Worm (Caenorhabditis elegans) whole organism, L4 larva: ENCODE measurements around the gene K03H6.5.

ENCODE experiments used
- D1046.2 ChIP-seq: fragments of 200-800 bp; sonication (Bioruptor generic); IDR thresholded peaks from 2 replicates; pipeline ENCODE4 v1.3.6; 2022; ENCODE audit warnings: missing genetic modification characterization, missing compliant biosample characterization
- F10B5.3 ChIP-seq: sonication (generic microtip); optimal IDR thresholded peaks from 2 replicates; lab custom pipeline; 2016; ENCODE audit warnings: mild to moderate bottlenecking, missing genetic modification characterization, missing compliant biosample characterization
- F49E8.2 ChIP-seq: sonication (generic microtip); optimal IDR thresholded peaks from 2 replicates; lab custom pipeline; 2016; ENCODE audit warnings: missing compliant biosample characterization, mild to moderate bottlenecking, missing genetic modification characterization, borderline replicate concordance
- R02D3.7 ChIP-seq: fragments of 150-350 bp; sonication (generic microtip); optimal IDR thresholded peaks from 3 replicates; lab custom pipeline; 2014; ENCODE audit warnings: missing biosample characterization, missing genetic modification characterization
- T20F7.1 ChIP-seq: fragments of 200-800 bp; sonication (Bioruptor generic); optimal IDR thresholded peaks from 2 replicates; lab custom pipeline; 2018; ENCODE audit warnings: mild to moderate bottlenecking, missing genetic modification characterization, missing compliant biosample characterization
- Y48G9A.11 ChIP-seq: fragments of 200-800 bp; sonication (Bioruptor generic); IDR thresholded peaks from 2 replicates; pipeline ENCODE4 v1.3.6; 2022; ENCODE audit warnings: missing genetic modification reagents, missing genetic modification characterization, missing compliant biosample characterization
- Y5F2A.4 ChIP-seq: fragments of 200-800 bp; sonication (Bioruptor generic); optimal IDR thresholded peaks from 2 replicates; lab custom pipeline; 2018; ENCODE audit warnings: mild to moderate bottlenecking, missing genetic modification characterization, missing compliant biosample characterization
- aha-1 ChIP-seq: fragments of 150-350 bp; peaks from one replicate; lab custom pipeline; 2014; ENCODE audit warnings: missing biosample characterization, missing genetic modification characterization
- aly-2 ChIP-seq: sonication (generic microtip); optimal IDR thresholded peaks from 2 replicates; lab custom pipeline; 2018; ENCODE audit warnings: missing biosample characterization, missing genetic modification characterization
- ceh-20 ChIP-seq: fragments of 200-800 bp; sonication (Bioruptor generic); IDR thresholded peaks from 2 replicates; pipeline ENCODE4 v1.3.6; 2022; ENCODE audit warnings: missing genetic modification reagents, missing genetic modification characterization, missing compliant biosample characterization
- ceh-44 ChIP-seq: fragments of 200-800 bp; sonication (Bioruptor generic); IDR thresholded peaks from 2 replicates; pipeline ENCODE4 v1.3.6; 2022; ENCODE audit warnings: missing genetic modification reagents, missing genetic modification characterization, missing compliant biosample characterization
- ces-1 ChIP-seq: fragments of 150-350 bp; sonication (generic microtip); optimal IDR thresholded peaks from 4 replicates; lab custom pipeline; 2014; ENCODE audit warnings: missing biosample characterization, missing genetic modification reagents, missing genetic modification characterization
- daf-12 ChIP-seq: fragments of 150-350 bp; optimal IDR thresholded peaks from 2 replicates; lab custom pipeline; 2014; ENCODE audit warnings: missing biosample characterization, missing genetic modification reagents, missing genetic modification characterization
- daf-16 ChIP-seq, 3 experiments: sonication (generic microtip); optimal IDR thresholded peaks; 2 replicates each; lab custom pipeline; 2016 to 2017; ENCODE audit warnings: missing genetic modification characterization in 3 of 3, missing genetic modification reagents in 3 of 3, mild to moderate bottlenecking in 2 of 3, missing compliant biosample characterization in 2 of 3, missing biosample characterization in 1 of 3, moderate library complexity in 1 of 3
- daf-19 ChIP-seq: fragments of 200-800 bp; sonication (Bioruptor generic); conservative IDR thresholded peaks from 2 replicates; pipeline ENCODE4 v1.3.6; 2022; ENCODE audit warnings: missing genetic modification characterization, missing compliant biosample characterization
- daf-8 ChIP-seq: fragments of 200-800 bp; sonication (Bioruptor generic); IDR thresholded peaks from 2 replicates; pipeline ENCODE4 v1.3.6; 2022; ENCODE audit warnings: missing genetic modification characterization, missing compliant biosample characterization
- fkh-10 ChIP-seq: fragments of 150-350 bp; optimal IDR thresholded peaks from 2 replicates; lab custom pipeline; 2014; ENCODE audit warnings: missing biosample characterization, missing genetic modification reagents, missing genetic modification characterization
- hlh-11 ChIP-seq: fragments of 200-800 bp; sonication (Bioruptor generic); optimal IDR thresholded peaks from 2 replicates; lab custom pipeline; 2018; ENCODE audit warnings: mild to moderate bottlenecking, missing genetic modification characterization, missing compliant biosample characterization
- hlh-30 ChIP-seq: sonication (generic microtip); optimal IDR thresholded peaks from 2 replicates; lab custom pipeline; 2017; ENCODE audit warnings: antibody characterized with exemption, mild to moderate bottlenecking, missing genetic modification characterization, missing compliant biosample characterization; ENCODE audit not compliant: insufficient read depth
- hmg-1.1 ChIP-seq: fragments of 200-800 bp; sonication (Bioruptor generic); IDR thresholded peaks from 2 replicates; pipeline ENCODE4 v1.3.6; 2022; ENCODE audit warnings: missing genetic modification reagents, missing genetic modification characterization, missing compliant biosample characterization
- jun-1 ChIP-seq: fragments of 150-350 bp; optimal IDR thresholded peaks from 2 replicates; lab custom pipeline; 2014; ENCODE audit warnings: missing biosample characterization, missing genetic modification reagents, missing genetic modification characterization
- lin-13 ChIP-seq: fragments of 150-350 bp; optimal IDR thresholded peaks from 2 replicates; lab custom pipeline; 2014; ENCODE audit warnings: missing biosample characterization, missing genetic modification reagents, missing genetic modification characterization
- lin-29 ChIP-seq: fragments of 200-800 bp; sonication (Bioruptor generic); IDR thresholded peaks from 2 replicates; pipeline ENCODE4 v1.3.6; 2022; ENCODE audit warnings: missing genetic modification reagents, missing genetic modification characterization, missing compliant biosample characterization
- lin-39 ChIP-seq: fragments of 150-350 bp; optimal IDR thresholded peaks from 2 replicates; lab custom pipeline; 2014; ENCODE audit warnings: missing biosample characterization, missing genetic modification reagents, missing genetic modification characterization
- lir-3 ChIP-seq: sonication (generic microtip); optimal IDR thresholded peaks from 2 replicates; lab custom pipeline; 2016; ENCODE audit warnings: mild to moderate bottlenecking, missing genetic modification characterization, missing compliant biosample characterization
- lsy-2 ChIP-seq, 2 experiments: fragments of 150-350 bp in 1 of 2; sonication (generic microtip) in 1 of 2; optimal IDR thresholded peaks; 2 replicates each; lab custom pipeline; 2014 to 2017; ENCODE audit warnings: missing biosample characterization in 2 of 2, missing genetic modification characterization in 2 of 2
- madf-5 ChIP-seq, 2 experiments: fragments of 200-800 bp; sonication (Bioruptor generic); IDR thresholded peaks; 2 replicates each; pipeline ENCODE4 v1.3.6; 2022; ENCODE audit warnings: missing compliant biosample characterization in 2 of 2, missing genetic modification characterization in 2 of 2
- mes-2 ChIP-seq: sonication (generic microtip); optimal IDR thresholded peaks from 2 replicates; lab custom pipeline; 2016; ENCODE audit warnings: missing genotype, mild to moderate bottlenecking, missing genetic modification characterization, missing compliant biosample characterization; ENCODE audit not compliant: poor library complexity, severe bottlenecking
- mxl-2 ChIP-seq: fragments of 200-800 bp; sonication (Bioruptor generic); conservative IDR thresholded peaks from 2 replicates; pipeline ENCODE4 v1.3.6; 2022; ENCODE audit warnings: missing genetic modification reagents, missing genetic modification characterization, missing compliant biosample characterization
- nhr-102 ChIP-seq: sonication (generic microtip); optimal IDR thresholded peaks from 2 replicates; lab custom pipeline; 2016; ENCODE audit warnings: mild to moderate bottlenecking, missing genetic modification characterization, moderate library complexity, missing compliant biosample characterization
- nhr-111 ChIP-seq: fragments of 200-800 bp; sonication (Bioruptor generic); optimal IDR thresholded peaks from 2 replicates; lab custom pipeline; 2018; ENCODE audit warnings: mild to moderate bottlenecking, missing genetic modification characterization, missing compliant biosample characterization
- nhr-25 ChIP-seq: sonication (generic microtip); optimal IDR thresholded peaks from 2 replicates; lab custom pipeline; 2017; ENCODE audit warnings: missing genetic modification characterization, mild to moderate bottlenecking, missing compliant biosample characterization, antibody characterized with exemption, moderate library complexity, borderline replicate concordance; ENCODE audit not compliant: insufficient read depth
- nhr-41 ChIP-seq: fragments of 200-800 bp; sonication (Bioruptor generic); IDR thresholded peaks from 2 replicates; pipeline ENCODE4 v1.3.6; 2022; ENCODE audit warnings: missing genetic modification reagents, missing genetic modification characterization, missing compliant biosample characterization
- nhr-42 ChIP-seq: fragments of 200-800 bp; sonication (Bioruptor generic); IDR thresholded peaks from 2 replicates; pipeline ENCODE4 v1.3.6; 2022; ENCODE audit warnings: missing genetic modification characterization, missing compliant biosample characterization
- pha-4 ChIP-seq, 2 experiments: fragments of 150-350 bp in 1 of 2; fragments of 200-800 bp in 1 of 2; sonication (Bioruptor generic) in 1 of 2; IDR thresholded peaks in 1 of 2; optimal IDR thresholded peaks in 1 of 2; 2 replicates each; pipeline versions ENCODE4 v1.3.6 to Lab custom; 2014 to 2022; ENCODE audit warnings: missing genetic modification characterization in 2 of 2, missing genetic modification reagents in 2 of 2, missing biosample characterization in 1 of 2, missing compliant biosample characterization in 1 of 2
- php-3 ChIP-seq: fragments of 200-800 bp; sonication (Bioruptor generic); IDR thresholded peaks from 2 replicates; pipeline ENCODE4 v1.3.6; 2022; ENCODE audit warnings: missing genetic modification reagents, missing genetic modification characterization, missing compliant biosample characterization
- sdz-12 ChIP-seq: fragments of 200-800 bp; sonication (Bioruptor generic); optimal IDR thresholded peaks from 2 replicates; lab custom pipeline; 2018; ENCODE audit warnings: mild to moderate bottlenecking, missing genetic modification characterization, missing compliant biosample characterization
- set-16 ChIP-seq: fragments of 200-800 bp; sonication (Bioruptor generic); IDR thresholded peaks from 2 replicates; pipeline ENCODE4 v1.3.6; 2022; ENCODE audit warnings: missing genetic modification reagents, missing genetic modification characterization, missing compliant biosample characterization
- skn-1 ChIP-seq: fragments of 150-350 bp; optimal IDR thresholded peaks from 2 replicates; lab custom pipeline; 2014; ENCODE audit warnings: missing biosample characterization, missing genetic modification characterization
- snpc-1.2 ChIP-seq: fragments of 200-800 bp; sonication (Bioruptor generic); IDR thresholded peaks from 2 replicates; pipeline ENCODE4 v1.3.6; 2022; ENCODE audit warnings: missing genetic modification reagents, missing genetic modification characterization, missing compliant biosample characterization
- snpc-4 ChIP-seq: fragments of 150-350 bp; optimal IDR thresholded peaks from 2 replicates; lab custom pipeline; 2014; ENCODE audit warnings: missing biosample characterization, missing genetic modification characterization
- spr-3 ChIP-seq: fragments of 200-800 bp; sonication (Bioruptor generic); optimal IDR thresholded peaks from 2 replicates; lab custom pipeline; 2018; ENCODE audit warnings: mild to moderate bottlenecking, missing genetic modification characterization, missing compliant biosample characterization
- tag-97 ChIP-seq: fragments of 200-800 bp; sonication (Bioruptor generic); IDR thresholded peaks from 2 replicates; pipeline ENCODE4 v1.3.6; 2022; ENCODE audit warnings: missing genetic modification characterization, missing compliant biosample characterization
- unc-130 ChIP-seq: sonication (generic microtip); optimal IDR thresholded peaks from 2 replicates; lab custom pipeline; 2016; ENCODE audit warnings: missing genetic modification reagents, missing genetic modification characterization, missing compliant biosample characterization
- zag-1 ChIP-seq: fragments of 150-350 bp; optimal IDR thresholded peaks from 2 replicates; lab custom pipeline; 2014; ENCODE audit warnings: missing biosample characterization, missing genetic modification characterization
- zip-11 ChIP-seq: fragments of 200-800 bp; sonication (Bioruptor generic); IDR thresholded peaks from 2 replicates; pipeline ENCODE4 v1.3.6; 2022; ENCODE audit warnings: missing genetic modification characterization, missing compliant biosample characterization
- zip-2 ChIP-seq: fragments of 150-350 bp; optimal IDR thresholded peaks from 2 replicates; lab custom pipeline; 2014; ENCODE audit warnings: missing biosample characterization, missing genetic modification characterization
- ztf-11 ChIP-seq: fragments of 150-350 bp; optimal IDR thresholded peaks from 2 replicates; lab custom pipeline; 2014; ENCODE audit warnings: missing biosample characterization, missing genetic modification characterization
- ztf-7 ChIP-seq: fragments of 150-350 bp; optimal IDR thresholded peaks from 2 replicates; lab custom pipeline; 2014; ENCODE audit warnings: missing biosample characterization, missing genetic modification characterization

K03H6.5 gene

ce11 chrIV:1496017-1496678, 40.1 kb downstream of the K03H6.5 start, which contains the start of gene npp-20 (continued):
- no peak for TF ChIP-seq D1046.2
- TF ChIP-seq ceh-44 (GFP tag; lab: Robert Waterston, UW), result no peak
- peak; percentile 56 for TF ChIP-seq hmg-1.1 (GFP tag; lab: Robert Waterston, UW)
- TF ChIP-seq nhr-111 (GFP tag; lab: Kevin White, UChicago), result no peak
- peak; percentile 43 for TF ChIP-seq hlh-11 (tag; lab: Kevin White, UChicago)
- peak; percentile 57 for TF ChIP-seq T20F7.1 (GFP tag; lab: Kevin White, UChicago)
- TF ChIP-seq lin-29, result no peak
- peak; percentile 15 for TF ChIP-seq lin-13 (GFP tag; lab: Kevin White, UChicago)
- no peak for TF ChIP-seq snpc-1.2 (GFP tag; lab: Robert Waterston, UW)
- no peak for TF ChIP-seq Y5F2A.4
- TF ChIP-seq sdz-12 (GFP tag; lab: Kevin White, UChicago), result no peak
- TF ChIP-seq F10B5.3 (tag; lab: Kevin White, UChicago), result no peak
- no peak for TF ChIP-seq set-16 (GFP tag; lab: Robert Waterston, UW)
- peak; percentile 64 for TF ChIP-seq mes-2 (tag; lab: Kevin White, UChicago)
- TF ChIP-seq ces-1 (GFP tag; lab: Kevin White, UChicago), result no peak
- TF ChIP-seq R02D3.7 (tag; lab: Kevin White, UChicago), result no peak
- TF ChIP-seq zip-2 (tag; lab: Kevin White, UChicago), result no peak
- no peak for TF ChIP-seq unc-130 (GFP tag; lab: Kevin White, UChicago)
- no peak for TF ChIP-seq zag-1
- TF ChIP-seq daf-12 (tag; lab: Kevin White, UChicago), result no peak
- TF ChIP-seq ztf-11 (tag; lab: Kevin White, UChicago), result no peak
- TF ChIP-seq zip-11 (GFP tag; lab: Robert Waterston, UW), result no peak
- peak; percentile 52; the same call in 1 of the 2 replicates for TF ChIP-seq php-3
- no peak for TF ChIP-seq snpc-4
- TF ChIP-seq nhr-102 (tag; lab: Kevin White, UChicago), result peak; percentile 41
- no peak for TF ChIP-seq ceh-20 (GFP tag; lab: Robert Waterston, UW)
- no peak for TF ChIP-seq pha-4 (GFP tag; IDR thresholded peaks at IDR 0.05; lab: Robert Waterston, UW)
- TF ChIP-seq pha-4 (tag; optimal IDR thresholded peaks at IDR 0.05; lab: Kevin White, UChicago), result no peak
- no peak for TF ChIP-seq madf-5 (GFP tag; IDR thresholded peaks at IDR 0.05; lab: Robert Waterston, UW)
- TF ChIP-seq daf-8, result no peak
- TF ChIP-seq aha-1 (tag; lab: Kevin White, UChicago), result peak; percentile 99
- TF ChIP-seq mxl-2 (GFP tag; lab: Robert Waterston, UW), result no peak
- TF ChIP-seq nhr-42, result no peak
- TF ChIP-seq lin-39 (tag; lab: Kevin White, UChicago), result no peak
- TF ChIP-seq jun-1 (tag; lab: Kevin White, UChicago), result no peak
- peak; percentile 62 for TF ChIP-seq hlh-30 (tag; lab: Kevin White, UChicago)
- TF ChIP-seq fkh-10 (GFP tag; lab: Kevin White, UChicago), result no peak
- TF ChIP-seq aly-2, result no peak
- no peak for TF ChIP-seq skn-1
- no peak for TF ChIP-seq nhr-41 (GFP tag; lab: Robert Waterston, UW)
- TF ChIP-seq F49E8.2, result no peak
- TF ChIP-seq lir-3, result no peak
- TF ChIP-seq spr-3 (GFP tag; lab: Kevin White, UChicago), result no peak
- no peak for TF ChIP-seq nhr-25 (tag; lab: Kevin White, UChicago)
- no peak for TF ChIP-seq ztf-7
- TF ChIP-seq daf-19 (GFP tag; lab: Robert Waterston, UW), result no peak
- TF ChIP-seq lsy-2 (tag; optimal IDR thresholded peaks at IDR 0.05; lab: Kevin White, UChicago), result peak in 1 of 2 experiments; percentile 68
- no peak for TF ChIP-seq tag-97 (GFP tag; lab: Robert Waterston, UW)
- TF ChIP-seq Y48G9A.11 (GFP tag; lab: Robert Waterston, UW), result no peak
- no peak for TF ChIP-seq daf-16 (GFP tag; optimal IDR thresholded peaks at IDR 0.05; lab: Kevin White, UChicago)
- TF ChIP-seq daf-16 (tag; optimal IDR thresholded peaks at IDR 0.05; lab: Kevin White, UChicago), result peak; percentile 21
